Worm (Caenorhabditis elegans): ENCODE data around the gene col-180.
A peak's percentile ranks its signal among the peaks of the same experiment; 100 is the strongest.

The col-180 gene

ce11 chrX:11693092-11693491 lies 19.0 kb downstream of the col-180 start, which contains the start of gene smcl-1:
TSS of gene smcl-1 (plus strand) at chrX:11693464.
- TF ChIP-seq tbx-37 (GFP tag; conservative IDR thresholded peaks at IDR 0.05): 0 out of 2 replicates have a peak, but pooled peaks have one; percentile 41
- no peak for TF ChIP-seq ama-1 (optimal IDR thresholded peaks at IDR 0.05)

- no peak for TF ChIP-seq pes-1 (GFP tag; IDR thresholded peaks at IDR 0.05)
- TF ChIP-seq tbx-11 (GFP tag; IDR thresholded peaks at IDR 0.05): no peak
- no peak for TF ChIP-seq aly-1 (tag; optimal IDR thresholded peaks at IDR 0.05)
- TF ChIP-seq ceh-13 (GFP tag; optimal IDR thresholded peaks at IDR 0.05): no peak
- no peak for TF ChIP-seq ama-1 (optimal IDR thresholded peaks at IDR 0.05)
- no peak for TF ChIP-seq scrt-1 (GFP tag; IDR thresholded peaks at IDR 0.05)
- TF ChIP-seq hmg-4 (GFP tag; optimal IDR thresholded peaks at IDR 0.05): no peak
- TF ChIP-seq ceh-36 (tag; optimal IDR thresholded peaks at IDR 0.05): no peak
- TF ChIP-seq B0310.2 (tag; optimal IDR thresholded peaks at IDR 0.05): no peak
- TF ChIP-seq hmbx-1 (tag; optimal IDR thresholded peaks at IDR 0.05): no peak
- no peak for TF ChIP-seq sea-1 (GFP tag; conservative IDR thresholded peaks at IDR 0.05)
- TF ChIP-seq hnd-1 (tag; optimal IDR thresholded peaks at IDR 0.05): no peak
- no peak for TF ChIP-seq tra-4 (tag; optimal IDR thresholded peaks at IDR 0.05)
- no peak for TF ChIP-seq F13C5.2 (tag; optimal IDR thresholded peaks at IDR 0.05)
Observed at ce11 chrX:11690014-11690591, 22.0 kb downstream of the col-180 start, which contains the start of the genes C44C10.10 and C44C10.5. TSS of gene C44C10.10 (plus strand) at chrX:11690314. TSS of gene C44C10.5 (plus strand) at chrX:11690541.

ce11 chrX:11687836-11688319 lies 24.2 kb downstream of the col-180 start, which contains the start of gene C44C10.7:
TSS of gene C44C10.7 (minus strand) at chrX:11688269.
- TF ChIP-seq hmbx-1 (tag; optimal IDR thresholded peaks at IDR 0.05) (no peak), hmg-4 (GFP tag; optimal IDR thresholded peaks at IDR 0.05) (no peak), F13C5.2 (tag; optimal IDR thresholded peaks at IDR 0.05) (no peak), ama-1 (optimal IDR thresholded peaks at IDR 0.05) (no peak), aly-1 (tag; optimal IDR thresholded peaks at IDR 0.05) (no peak), ets-7 (tag; optimal IDR thresholded peaks at IDR 0.05) (no peak), scrt-1 (GFP tag; IDR thresholded peaks at IDR 0.05) (no peak), tbx-11 (GFP tag; IDR thresholded peaks at IDR 0.05) (no peak), flt-1 (GFP tag; IDR thresholded peaks at IDR 0.05) (no peak), ceh-36 (tag; optimal IDR thresholded peaks at IDR 0.05) (no peak), pes-1 (GFP tag; IDR thresholded peaks at IDR 0.05) (no peak), tbx-37 (GFP tag; conservative IDR thresholded peaks at IDR 0.05) (no peak), B0310.2 (tag; optimal IDR thresholded peaks at IDR 0.05) (no peak), hnd-1 (tag; optimal IDR thresholded peaks at IDR 0.05) (no peak), ceh-13 (GFP tag; optimal IDR thresholded peaks at IDR 0.05) (no peak), tra-4 (tag; optimal IDR thresholded peaks at IDR 0.05) (no peak), sea-1 (GFP tag; conservative IDR thresholded peaks at IDR 0.05) (no peak)

ce11 chrX:11684261-11684660 lies 27.8 kb downstream of the col-180 start, which contains the start of gene hnd-1:
TSS of gene hnd-1 (plus strand) at chrX:11684561.
- TF ChIP-seq ceh-36 (tag; optimal IDR thresholded peaks at IDR 0.05) (no peak), B0310.2 (tag; optimal IDR thresholded peaks at IDR 0.05) (no peak), ama-1 (optimal IDR thresholded peaks at IDR 0.05) (no peak), sea-1 (GFP tag; conservative IDR thresholded peaks at IDR 0.05) (no peak), tra-4 (tag; optimal IDR thresholded peaks at IDR 0.05) (no peak), ets-7 (tag; optimal IDR thresholded peaks at IDR 0.05) (no peak)

- TF ChIP-seq ama-1 (optimal IDR thresholded peaks at IDR 0.05): no peak
- TF ChIP-seq pes-1 (GFP tag; IDR thresholded peaks at IDR 0.05): no peak
- TF ChIP-seq ceh-36 (tag; optimal IDR thresholded peaks at IDR 0.05): no peak
- TF ChIP-seq ceh-13 (GFP tag; optimal IDR thresholded peaks at IDR 0.05): no peak
Observed at ce11 chrX:11680851-11681250, 31.2 kb downstream of the col-180 start, which contains the start of gene T04F8.7. TSS of gene T04F8.7 (minus strand) at chrX:11680980.

ce11 chrX:11679211-11679977 lies 32.7 kb downstream of the col-180 start:
- TF ChIP-seq F13C5.2 (tag; optimal IDR thresholded peaks at IDR 0.05): no peak
- TF ChIP-seq hmbx-1 (tag; optimal IDR thresholded peaks at IDR 0.05): no peak
- TF ChIP-seq ama-1 (optimal IDR thresholded peaks at IDR 0.05): no peak
- no peak for TF ChIP-seq ceh-36 (tag; optimal IDR thresholded peaks at IDR 0.05)
- TF ChIP-seq hmg-4 (GFP tag; optimal IDR thresholded peaks at IDR 0.05): no peak
- no peak for TF ChIP-seq B0310.2 (tag; optimal IDR thresholded peaks at IDR 0.05)
- no peak for TF ChIP-seq tbx-11 (GFP tag; IDR thresholded peaks at IDR 0.05)
- no peak for TF ChIP-seq sea-1 (GFP tag; conservative IDR thresholded peaks at IDR 0.05)
- TF ChIP-seq flt-1 (GFP tag; IDR thresholded peaks at IDR 0.05): no peak
- no peak for TF ChIP-seq aly-1 (tag; optimal IDR thresholded peaks at IDR 0.05)

- TF ChIP-seq tra-4 (tag; optimal IDR thresholded peaks at IDR 0.05): no peak
- TF ChIP-seq hmg-4 (GFP tag; optimal IDR thresholded peaks at IDR 0.05): no peak
- 0 out of 2 replicates have a peak, but pooled peaks have one; percentile 23 for TF ChIP-seq sea-1 (GFP tag; conservative IDR thresholded peaks at IDR 0.05)
Observed at ce11 chrX:11675573-11675972, 36.5 kb downstream of the col-180 start.

Measured in whole organism, early embryonic.